Fruit fly (Drosophila melanogaster) whole organism, adult: Measurements from ENCODE around the gene CG44001.
A peak's percentile ranks its signal among the peaks of the same experiment; 100 is the strongest.

Source experiments
- CG11617 ChIP-seq: fragments of 200-800 bp; sonication (Bioruptor generic); optimal IDR thresholded peaks from 2 replicates; lab custom pipeline; 2017; ENCODE audit warnings: mild to moderate bottlenecking, missing biosample characterization, missing genetic modification reagents, missing genetic modification characterization
- CG14711 ChIP-seq: fragments of 200-800 bp; sonication (Bioruptor generic); optimal IDR thresholded peaks from 2 replicates; lab custom pipeline; 2018; ENCODE audit warnings: missing biosample characterization, mild to moderate bottlenecking, missing genetic modification characterization, moderate library complexity
- CG1620 ChIP-seq: fragments of 200-800 bp; sonication (Bioruptor generic); optimal IDR thresholded peaks from 2 replicates; lab custom pipeline; 2016; ENCODE audit warnings: missing biosample characterization, missing genetic modification characterization
- CG7101 ChIP-seq: fragments of 200-800 bp; sonication (Bioruptor generic); optimal IDR thresholded peaks from 2 replicates; lab custom pipeline; 2018; ENCODE audit warnings: missing biosample characterization, mild to moderate bottlenecking, missing genetic modification characterization, moderate library complexity
- Clk ChIP-seq: fragments of 200-800 bp; sonication (Bioruptor generic); optimal IDR thresholded peaks from 2 replicates; lab custom pipeline; 2017; ENCODE audit warnings: missing biosample characterization, missing genetic modification characterization
- Crg-1 ChIP-seq: fragments of 200-800 bp; sonication (Bioruptor generic); optimal IDR thresholded peaks from 2 replicates; lab custom pipeline; 2016; ENCODE audit warnings: missing biosample characterization, missing genetic modification characterization
- Hr96 ChIP-seq: fragments of 200-800 bp; sonication (Bioruptor generic); optimal IDR thresholded peaks from 2 replicates; lab custom pipeline; 2016; ENCODE audit warnings: missing biosample characterization, missing genetic modification characterization
- Mnt ChIP-seq: fragments of 200-800 bp; sonication (Bioruptor generic); optimal IDR thresholded peaks from 2 replicates; lab custom pipeline; 2016; ENCODE audit warnings: missing biosample characterization, mild to moderate bottlenecking, missing genetic modification characterization
- bab1 ChIP-seq: fragments of 200-800 bp; sonication (Bioruptor generic); optimal IDR thresholded peaks from 3 replicates; lab custom pipeline; 2019; ENCODE audit warnings: missing biosample characterization, mild to moderate bottlenecking, missing genetic modification characterization, moderate library complexity
- cic ChIP-seq: fragments of 200-800 bp; sonication (Bioruptor generic); optimal IDR thresholded peaks from 2 replicates; lab custom pipeline; 2017; ENCODE audit warnings: missing biosample characterization, mild to moderate bottlenecking, missing genetic modification characterization, moderate library complexity
- cnc ChIP-seq, 2 experiments: fragments of >200 bp; optimal IDR thresholded peaks; 2 replicates each; lab custom pipeline; 2017
- kay ChIP-seq: fragments of 200-800 bp; sonication (Bioruptor generic); peaks from one replicate; lab custom pipeline; 2016; ENCODE audit warnings: missing biosample characterization, missing genetic modification characterization, borderline replicate concordance
- ovo ChIP-seq: fragments of 200-800 bp; sonication (Bioruptor generic); optimal IDR thresholded peaks from 2 replicates; lab custom pipeline; 2016; ENCODE audit warnings: missing biosample characterization, missing genetic modification characterization
- pad ChIP-seq: fragments of 200-800 bp; sonication (Bioruptor generic); optimal IDR thresholded peaks from 3 replicates; lab custom pipeline; 2017; ENCODE audit warnings: missing biosample characterization, missing genetic modification characterization, mild to moderate bottlenecking, moderate library complexity, missing genetic modification reagents

DNA sequence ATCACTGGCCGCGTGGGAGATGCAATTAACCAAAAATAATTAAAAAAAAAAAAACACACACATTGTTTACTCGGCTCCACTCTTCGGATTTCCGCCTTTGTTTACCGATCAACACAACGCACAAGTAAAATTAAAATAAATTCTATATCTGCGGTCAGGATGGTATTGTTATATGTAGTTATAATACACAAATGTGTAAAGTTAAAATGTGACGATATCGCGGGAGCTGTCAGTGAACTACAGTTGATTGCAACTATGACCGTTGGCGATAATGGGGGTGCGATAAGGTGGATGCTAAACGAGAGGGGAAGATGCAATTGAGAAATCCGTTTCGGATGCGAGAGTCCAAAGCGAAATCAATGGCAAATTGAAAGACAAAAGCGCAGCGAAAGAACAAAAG lies 36.7 kb upstream of the CG44001 start:
- TF ChIP-seq Clk (GFP tag; lab: Kevin White, UChicago) = no peak
- TF ChIP-seq CG14711 (tag; lab: Kevin White, UChicago) = no peak
- TF ChIP-seq Hr96 = no peak
- TF ChIP-seq CG11617 (GFP tag; lab: Kevin White, UChicago) = no peak
- no peak for TF ChIP-seq kay (GFP tag; lab: Kevin White, UChicago)
- peak; percentile 42 for TF ChIP-seq ovo (GFP tag; lab: Kevin White, UChicago)
- TF ChIP-seq Crg-1 (GFP tag; lab: Kevin White, UChicago) = no peak
- no peak for TF ChIP-seq CG7101 (tag; lab: Kevin White, UChicago)
- TF ChIP-seq Mnt (GFP tag; lab: Kevin White, UChicago) = no peak
- no peak for TF ChIP-seq CG1620 (GFP tag; lab: Kevin White, UChicago)
- TF ChIP-seq pad (GFP tag; lab: Kevin White, UChicago) = no peak
- TF ChIP-seq cnc (optimal IDR thresholded peaks at IDR 0.05; lab: Kevin White, UChicago) = no peak
- TF ChIP-seq bab1 (GFP tag; lab: Kevin White, UChicago) = no peak
- TF ChIP-seq cic (GFP tag; lab: Kevin White, UChicago) = no peak
